Fruit fly (Drosophila melanogaster): Measurements from ENCODE around the gene CG42486.

DNA sequence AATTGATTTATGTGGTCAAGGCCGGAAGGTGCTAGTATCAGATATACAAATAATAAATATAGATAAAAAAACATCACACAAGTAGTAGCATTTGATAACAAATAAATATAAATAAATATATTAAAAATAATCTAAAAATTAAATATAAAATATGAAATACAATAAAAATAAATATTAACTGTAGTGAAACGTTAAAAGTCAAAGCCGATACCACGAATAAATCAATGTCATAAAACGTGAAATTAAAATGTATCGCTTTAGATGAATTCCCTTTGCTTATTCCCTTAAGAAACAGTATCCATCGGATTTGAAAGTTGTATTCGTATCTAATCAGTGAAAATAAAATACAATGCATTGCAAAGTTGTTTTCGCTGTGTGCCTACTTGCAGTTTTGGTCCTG lies 8.6 kb upstream of the CG42486 start, which contains the start of gene CG45012:
- TF ChIP-seq pan (optimal IDR thresholded peaks at IDR 0.05) (no peak), CG8478 (optimal IDR thresholded peaks at IDR 0.05) (no peak)

Data from whole organism.